Worm (Caenorhabditis elegans): ENCODE results near the gene ccf-1.

- TF ChIP-seq zag-1 (tag; optimal IDR thresholded peaks at IDR 0.05) (no peak), lin-35 (GFP tag; optimal IDR thresholded peaks at IDR 0.05) (no peak), unc-62 (GFP tag; optimal IDR thresholded peaks at IDR 0.05) (no peak), elt-3 (tag; optimal IDR thresholded peaks at IDR 0.05) (no peak), lsy-2 (tag; optimal IDR thresholded peaks at IDR 0.05) (no peak), ceh-82 (tag; optimal IDR thresholded peaks at IDR 0.05) (no peak)
These were observed 27.1 kb downstream of the ccf-1 start, which contains the start of gene Y56A3A.41 for ce11 chrIII:11892939-11893338.

All from whole organism, L1 larva.